Worm (Caenorhabditis elegans): ENCODE results near the gene nspg-12.

DNA sequence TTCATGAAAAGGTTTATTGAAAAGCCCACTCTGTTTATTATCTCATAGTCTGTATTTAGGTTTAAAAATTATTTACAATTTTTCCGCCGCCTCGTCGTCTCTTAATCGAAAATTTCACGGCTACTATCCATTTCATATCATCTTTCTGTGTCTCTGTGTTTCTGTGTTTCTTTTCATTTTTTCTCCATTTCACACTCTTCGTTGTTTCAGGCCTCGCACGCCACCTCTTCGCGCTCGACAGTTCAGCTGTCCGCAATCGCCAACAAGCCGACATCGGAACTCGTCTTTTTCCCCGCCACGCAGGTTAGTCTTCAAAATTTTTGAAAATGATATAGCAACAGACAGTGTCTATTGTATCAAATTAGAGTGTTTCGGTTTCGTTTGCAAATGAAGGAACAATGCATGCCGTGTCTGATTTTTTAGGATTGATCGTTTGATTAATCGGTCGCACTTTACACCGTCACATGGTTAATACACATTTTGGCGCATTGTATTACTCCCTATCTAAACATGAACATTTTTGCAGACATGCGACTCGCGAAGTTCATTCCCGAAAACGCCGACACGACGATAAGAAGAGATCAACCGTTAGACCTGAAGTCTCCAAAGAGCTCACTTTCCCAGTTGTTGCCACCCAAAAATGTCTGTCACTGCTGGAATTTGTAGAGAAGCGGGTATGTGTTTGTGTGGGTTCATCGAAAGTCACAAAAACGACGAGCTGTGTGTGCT, 46.0 kb upstream of the nspg-12 start:
- TF ChIP-seq klf-2 (GFP tag; conservative IDR thresholded peaks at IDR 0.05) (no peak), ztf-29 (GFP tag; IDR thresholded peaks at IDR 0.05) (no peak), ztf-23 (GFP tag; IDR thresholded peaks at IDR 0.05) (no peak)
